Fruit fly (Drosophila melanogaster): ENCODE measurements around the gene Timp.

- peak; percentile 82 for TF ChIP-seq Snoo (tag; optimal IDR thresholded peaks at IDR 0.05)
- peak; percentile 83 for TF ChIP-seq CG13204 (GFP tag; optimal IDR thresholded peaks at IDR 0.05)
- TF ChIP-seq Pif1B (GFP tag; optimal IDR thresholded peaks at IDR 0.05): peak; percentile 86
- TF ChIP-seq fd96Ca (GFP tag; IDR thresholded peaks at IDR 0.05): peak; percentile 89
- TF ChIP-seq D1 (tag; optimal IDR thresholded peaks at IDR 0.05): peak; percentile 81
- TF ChIP-seq gl (tag; optimal IDR thresholded peaks at IDR 0.05): peak; percentile 83
- TF ChIP-seq CG8159 (tag; optimal IDR thresholded peaks at IDR 0.05): peak; percentile 95
- peak; percentile 90 for TF ChIP-seq EcR (GFP tag; optimal IDR thresholded peaks at IDR 0.05)
Observed at dm6 chr3R:10213430-10213829, 623 bp upstream of the Timp start.
